Worm (Caenorhabditis elegans): ENCODE results near the gene C08B6.18.

DNA sequence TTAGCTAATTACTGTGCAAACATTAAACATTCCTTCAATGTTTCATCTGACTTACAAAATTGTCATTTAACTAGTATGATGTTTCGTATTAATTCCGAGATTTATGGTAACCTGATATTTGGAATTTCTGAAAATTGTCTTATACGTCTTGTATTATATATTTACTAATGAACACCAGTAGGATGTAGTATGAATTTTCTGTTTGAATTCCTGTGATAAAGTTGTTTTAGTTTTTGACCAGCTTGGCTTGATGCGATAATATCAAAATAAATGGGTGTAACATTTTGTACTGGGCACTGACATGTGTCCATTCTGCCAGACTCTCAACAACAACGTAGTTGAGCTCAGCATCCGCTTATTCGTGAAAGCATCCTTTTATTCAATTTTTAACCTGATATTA, 49.1 kb downstream of the C08B6.18 start, which contains the start of gene R04B5.6:
- TF ChIP-seq sea-2 (GFP tag; IDR thresholded peaks at IDR 0.05), result no peak
- no peak for TF ChIP-seq Y53F4B.3 (GFP tag; IDR thresholded peaks at IDR 0.05)
- TF ChIP-seq ama-1 (optimal IDR thresholded peaks at IDR 0.05), result no peak
- TF ChIP-seq ama-1 (GFP tag; optimal IDR thresholded peaks at IDR 0.05), result no peak
- no peak for TF ChIP-seq unc-62 (GFP tag; optimal IDR thresholded peaks at IDR 0.05)

All from whole organism, young adult.